Fruit fly (Drosophila melanogaster) Kc167 (cell line): Measurements from ENCODE around the gene rg.

Experiments
- h ChIP-seq: fragments of >200 bp; optimal IDR thresholded peaks from 3 replicates; lab custom pipeline; 2018; ENCODE audit warnings: missing external identifiers
- insv ChIP-seq: fragments of >200 bp; optimal IDR thresholded peaks from 3 replicates; lab custom pipeline; 2018; ENCODE audit warnings: missing external identifiers
- psq ChIP-seq: fragments of >200 bp; optimal IDR thresholded peaks from 2 replicates; lab custom pipeline; 2017; ENCODE audit warnings: missing external identifiers

- TF ChIP-seq psq, result no peak
- TF ChIP-seq insv (lab: Kevin White, UChicago), result no peak
- no peak for TF ChIP-seq h (lab: Kevin White, UChicago)
Measured at dm6 chrX:5044433-5045110, 41.0 kb upstream of the rg start.
